Worm (Caenorhabditis elegans) whole organism, midembryonic: Measurements from ENCODE around the gene nspb-4.

Experiments used
- T22C8.4 ChIP-seq: fragments of 200-800 bp; sonication (Bioruptor generic); IDR thresholded peaks from 2 replicates; pipeline ENCODE4 v1.3.6; 2022; ENCODE audit warnings: missing genetic modification characterization, missing compliant biosample characterization
- cog-1 ChIP-seq: sonication (generic microtip); optimal IDR thresholded peaks from 2 replicates; lab custom pipeline; 2016; ENCODE audit warnings: missing genetic modification characterization, missing compliant biosample characterization
- flt-1 ChIP-seq: fragments of 200-800 bp; sonication (Bioruptor generic); IDR thresholded peaks from 2 replicates; pipeline ENCODE4 v1.3.6; 2022; ENCODE audit warnings: missing genetic modification characterization, missing compliant biosample characterization
- klf-2 ChIP-seq: fragments of 200-800 bp; sonication (Bioruptor generic); conservative IDR thresholded peaks from 2 replicates; pipeline ENCODE4 v1.3.6; 2022; ENCODE audit warnings: missing genetic modification reagents, missing genetic modification characterization, missing compliant biosample characterization
- med-1 ChIP-seq: sonication (generic microtip); optimal IDR thresholded peaks from 2 replicates; lab custom pipeline; 2017; ENCODE audit warnings: missing genetic modification characterization, mild to moderate bottlenecking, missing compliant biosample characterization, antibody characterized with exemption, missing genetic modification reagents; ENCODE audit not compliant: insufficient read depth
- ref-1 ChIP-seq: fragments of 200-800 bp; sonication (Bioruptor generic); conservative IDR thresholded peaks from 2 replicates; pipeline ENCODE4 v1.3.6; 2022; ENCODE audit warnings: missing genetic modification reagents, missing genetic modification characterization, missing compliant biosample characterization
- tab-1 ChIP-seq: fragments of 200-800 bp; sonication (Bioruptor generic); IDR thresholded peaks from 2 replicates; pipeline ENCODE4 v1.3.6; 2022; ENCODE audit warnings: missing genetic modification characterization, missing compliant biosample characterization
- ztf-23 ChIP-seq: fragments of 200-800 bp; sonication (Bioruptor generic); IDR thresholded peaks from 2 replicates; pipeline ENCODE4 v1.3.6; 2022; ENCODE audit warnings: missing genetic modification reagents, missing genetic modification characterization, missing compliant biosample characterization
- ztf-29 ChIP-seq: fragments of 200-800 bp; sonication (Bioruptor generic); IDR thresholded peaks from 2 replicates; pipeline ENCODE4 v1.3.6; 2022; ENCODE audit warnings: missing genetic modification reagents, missing genetic modification characterization, missing compliant biosample characterization

Gene nspb-4

ce11 chrIV:6565605-6566004 lies 32.4 kb upstream of the nspb-4 start:
- TF ChIP-seq tab-1 (no peak), cog-1 (tag; lab: Kevin White, UChicago) (no peak), klf-2 (GFP tag; lab: Robert Waterston, UW) (no peak), flt-1 (GFP tag; lab: Robert Waterston, UW) (no peak), ref-1 (GFP tag; lab: Robert Waterston, UW) (no peak), med-1 (GFP tag; lab: Kevin White, UChicago) (no peak), ztf-23 (no peak), T22C8.4 (GFP tag; lab: Robert Waterston, UW) (no peak), ztf-29 (no peak)

- no peak for TF ChIP-seq ztf-23
- TF ChIP-seq cog-1 (tag; lab: Kevin White, UChicago), result no peak
- TF ChIP-seq med-1 (GFP tag; lab: Kevin White, UChicago), result no peak
- no peak for TF ChIP-seq T22C8.4 (GFP tag; lab: Robert Waterston, UW)
- no peak for TF ChIP-seq ref-1 (GFP tag; lab: Robert Waterston, UW)
- no peak for TF ChIP-seq klf-2 (GFP tag; lab: Robert Waterston, UW)
- TF ChIP-seq flt-1 (GFP tag; lab: Robert Waterston, UW), result no peak
- TF ChIP-seq tab-1, result no peak
- TF ChIP-seq ztf-29, result no peak
These were observed 25.8 kb upstream of the nspb-4 start, which contains the start of gene bicd-1 for ce11 chrIV:6572238-6572637. Gene bicd-1, minus strand, starts transcription at chrIV:6572338.

ce11 chrIV:6572655-6573054 lies 25.4 kb upstream of the nspb-4 start:
- TF ChIP-seq flt-1 (GFP tag; lab: Robert Waterston, UW), result no peak
- TF ChIP-seq ztf-29, result no peak
- no peak for TF ChIP-seq T22C8.4 (GFP tag; lab: Robert Waterston, UW)
- no peak for TF ChIP-seq med-1 (GFP tag; lab: Kevin White, UChicago)
- TF ChIP-seq cog-1 (tag; lab: Kevin White, UChicago), result no peak
- TF ChIP-seq ref-1 (GFP tag; lab: Robert Waterston, UW), result no peak
- no peak for TF ChIP-seq ztf-23
- TF ChIP-seq klf-2 (GFP tag; lab: Robert Waterston, UW), result no peak

ce11 chrIV:6574343-6574742 lies 23.7 kb upstream of the nspb-4 start:
- TF ChIP-seq ref-1 (GFP tag; lab: Robert Waterston, UW), result no peak

- no peak for TF ChIP-seq T22C8.4 (GFP tag; lab: Robert Waterston, UW)
- TF ChIP-seq cog-1 (tag; lab: Kevin White, UChicago), result no peak
- no peak for TF ChIP-seq klf-2 (GFP tag; lab: Robert Waterston, UW)
- no peak for TF ChIP-seq ztf-29
- TF ChIP-seq tab-1, result no peak
- no peak for TF ChIP-seq ref-1 (GFP tag; lab: Robert Waterston, UW)
- no peak for TF ChIP-seq ztf-23
- TF ChIP-seq med-1 (GFP tag; lab: Kevin White, UChicago), result no peak
- no peak for TF ChIP-seq flt-1 (GFP tag; lab: Robert Waterston, UW)
These were observed 21.9 kb upstream of the nspb-4 start for ce11 chrIV:6575959-6576727.

- TF ChIP-seq cog-1 (tag; lab: Kevin White, UChicago) (peak; percentile 1), flt-1 (GFP tag; lab: Robert Waterston, UW) (no peak)
These were observed 21.3 kb upstream of the nspb-4 start for ce11 chrIV:6576728-6577101.

ce11 chrIV:6577914-6578313 lies 20.1 kb upstream of the nspb-4 start, which contains the start of gene C43G2.3:
Gene C43G2.3, plus strand, starts transcription at chrIV:6578214.
- TF ChIP-seq T22C8.4 (GFP tag; lab: Robert Waterston, UW) (no peak), ztf-29 (no peak), ztf-23 (no peak), tab-1 (no peak)

- TF ChIP-seq ref-1 (GFP tag; lab: Robert Waterston, UW), result no peak
- no peak for TF ChIP-seq cog-1 (tag; lab: Kevin White, UChicago)
- no peak for TF ChIP-seq med-1 (GFP tag; lab: Kevin White, UChicago)
- TF ChIP-seq flt-1 (GFP tag; lab: Robert Waterston, UW), result no peak
- TF ChIP-seq T22C8.4 (GFP tag; lab: Robert Waterston, UW), result no peak
- no peak for TF ChIP-seq tab-1
- no peak for TF ChIP-seq ztf-29
- TF ChIP-seq ztf-23, result no peak
- TF ChIP-seq klf-2 (GFP tag; lab: Robert Waterston, UW), result no peak
These were observed 16.4 kb upstream of the nspb-4 start for ce11 chrIV:6581658-6582057.

ce11 chrIV:6582604-6583003 lies 15.4 kb upstream of the nspb-4 start, which contains the start of gene odr-8:
Gene odr-8, minus strand, starts transcription at chrIV:6582704.
- TF ChIP-seq ref-1 (GFP tag; lab: Robert Waterston, UW) (no peak), cog-1 (tag; lab: Kevin White, UChicago) (no peak), tab-1 (no peak), med-1 (GFP tag; lab: Kevin White, UChicago) (no peak), T22C8.4 (GFP tag; lab: Robert Waterston, UW) (no peak), klf-2 (GFP tag; lab: Robert Waterston, UW) (no peak), ztf-29 (no peak), flt-1 (GFP tag; lab: Robert Waterston, UW) (no peak), ztf-23 (no peak)

- TF ChIP-seq ztf-23 (peak; percentile 59; the same call in 1 of the 2 replicates), klf-2 (GFP tag; lab: Robert Waterston, UW) (no peak), cog-1 (tag; lab: Kevin White, UChicago) (peak; percentile 19), flt-1 (GFP tag; lab: Robert Waterston, UW) (0 out of 2 replicates have a peak, but pooled peaks have one; percentile 19), ztf-29 (no peak), med-1 (GFP tag; lab: Kevin White, UChicago) (no peak)
These were observed 12.6 kb upstream of the nspb-4 start, which contains the start of the genes F38A5.2 and dnj-11 for ce11 chrIV:6585397-6585921. Gene F38A5.2, minus strand, starts transcription at chrIV:6585400. Gene dnj-11, plus strand, starts transcription at chrIV:6585871.
